Worm (Caenorhabditis elegans): ENCODE results near the gene B0478.3.
A peak's percentile ranks its signal among the peaks of the same experiment; 100 is the strongest.

Gene B0478.3

ce11 chrIV:6964508-6964907, at the start of gene B0478.3:
B0478.3 (minus strand) TSS chrIV:6964608.
- TF ChIP-seq R02D3.7 (tag; optimal IDR thresholded peaks at IDR 0.05) (no peak), egl-27 (tag; optimal IDR thresholded peaks at IDR 0.05) (no peak), nhr-23 (tag; optimal IDR thresholded peaks at IDR 0.05) (no peak), ceh-28 (tag; optimal IDR thresholded peaks at IDR 0.05) (no peak), nhr-25 (tag; optimal IDR thresholded peaks at IDR 0.05) (no peak), zag-1 (tag; optimal IDR thresholded peaks at IDR 0.05) (no peak), nhr-43 (tag; optimal IDR thresholded peaks at IDR 0.05; ENCODE audit: poor library complexity, severe bottlenecking) (no peak), pha-4 (tag; optimal IDR thresholded peaks at IDR 0.05) (no peak), nhr-28 (tag; optimal IDR thresholded peaks at IDR 0.05) (no peak), fkh-2 (tag; optimal IDR thresholded peaks at IDR 0.05) (no peak), nhr-76 (tag; optimal IDR thresholded peaks at IDR 0.05) (no peak), ztf-4 (tag; optimal IDR thresholded peaks at IDR 0.05) (no peak), ama-1 (optimal IDR thresholded peaks at IDR 0.05) (no peak)

ce11 chrIV:7012731-7013445, 48.5 kb upstream of the B0478.3 start:
- TF ChIP-seq lin-15B (tag; optimal IDR thresholded peaks at IDR 0.05) (peak; percentile 24), nfya-1 (tag; optimal IDR thresholded peaks at IDR 0.05; ENCODE audit: insufficient read depth) (peak; percentile 18), snpc-4 (tag; optimal IDR thresholded peaks at IDR 0.05) (no peak), aly-2 (tag; optimal IDR thresholded peaks at IDR 0.05) (no peak), daf-12 (tag; optimal IDR thresholded peaks at IDR 0.05) (no peak), elt-2 (tag; optimal IDR thresholded peaks at IDR 0.05) (peak; percentile 18), pha-4 (tag; optimal IDR thresholded peaks at IDR 0.05) (peak; percentile 50)

ce11 chrIV:7012214-7012613, 47.8 kb upstream of the B0478.3 start:
- no peak for TF ChIP-seq fos-1 (tag; optimal IDR thresholded peaks at IDR 0.05)
- no peak for TF ChIP-seq nhr-237 (tag; optimal IDR thresholded peaks at IDR 0.05)
- no peak for TF ChIP-seq nhr-23 (tag; optimal IDR thresholded peaks at IDR 0.05)
- TF ChIP-seq ama-1 (optimal IDR thresholded peaks at IDR 0.05): no peak

ce11 chrIV:7011728-7012127, 47.3 kb upstream of the B0478.3 start, which contains the start of gene trxr-1:
trxr-1 (plus strand) TSS chrIV:7011954.
- TF ChIP-seq pqm-1 (tag; optimal IDR thresholded peaks at IDR 0.05) (no peak), fkh-10 (GFP tag; optimal IDR thresholded peaks at IDR 0.05) (no peak), hmg-11 (tag; optimal IDR thresholded peaks at IDR 0.05) (peak; percentile 15), ceh-28 (tag; optimal IDR thresholded peaks at IDR 0.05) (no peak), nhr-76 (tag; optimal IDR thresholded peaks at IDR 0.05) (no peak)

ce11 chrIV:7010835-7011234, 46.4 kb upstream of the B0478.3 start, which contains the start of gene C25A8.1:
C25A8.1 (plus strand) TSS chrIV:7011135.
- no peak for TF ChIP-seq snpc-4 (tag; optimal IDR thresholded peaks at IDR 0.05)
- no peak for TF ChIP-seq ztf-11 (tag; optimal IDR thresholded peaks at IDR 0.05)
- no peak for TF ChIP-seq nhr-76 (tag; optimal IDR thresholded peaks at IDR 0.05)
- TF ChIP-seq nhr-25 (tag; optimal IDR thresholded peaks at IDR 0.05): no peak
- TF ChIP-seq eor-1 (tag; optimal IDR thresholded peaks at IDR 0.05): no peak
- no peak for TF ChIP-seq nhr-43 (tag; optimal IDR thresholded peaks at IDR 0.05; ENCODE audit: poor library complexity, severe bottlenecking)
- TF ChIP-seq unc-62 (GFP tag; optimal IDR thresholded peaks at IDR 0.05): no peak
- TF ChIP-seq sea-2 (GFP tag; optimal IDR thresholded peaks at IDR 0.05): no peak
- TF ChIP-seq unc-39 (tag; optimal IDR thresholded peaks at IDR 0.05): no peak
- no peak for TF ChIP-seq fos-1 (tag; optimal IDR thresholded peaks at IDR 0.05)
- no peak for TF ChIP-seq elt-1 (tag; optimal IDR thresholded peaks at IDR 0.05)
- TF ChIP-seq hmg-11 (tag; optimal IDR thresholded peaks at IDR 0.05): no peak
- no peak for TF ChIP-seq nhr-67 (tag; optimal IDR thresholded peaks at IDR 0.05)
- no peak for TF ChIP-seq elt-2 (tag; optimal IDR thresholded peaks at IDR 0.05)
- TF ChIP-seq elt-3 (tag; optimal IDR thresholded peaks at IDR 0.05): no peak

ce11 chrIV:7010195-7010594, 45.8 kb upstream of the B0478.3 start:
- TF ChIP-seq fos-1 (tag; optimal IDR thresholded peaks at IDR 0.05): no peak
- TF ChIP-seq unc-39 (tag; optimal IDR thresholded peaks at IDR 0.05): no peak
- no peak for TF ChIP-seq lsy-12 (tag; optimal IDR thresholded peaks at IDR 0.05)
- no peak for TF ChIP-seq elt-3 (tag; optimal IDR thresholded peaks at IDR 0.05)
- no peak for TF ChIP-seq daf-12 (tag; optimal IDR thresholded peaks at IDR 0.05)
- TF ChIP-seq unc-62 (GFP tag; optimal IDR thresholded peaks at IDR 0.05): no peak
- no peak for TF ChIP-seq eor-1 (tag; optimal IDR thresholded peaks at IDR 0.05)
- no peak for TF ChIP-seq fkh-10 (GFP tag; optimal IDR thresholded peaks at IDR 0.05)
- no peak for TF ChIP-seq hmg-11 (tag; optimal IDR thresholded peaks at IDR 0.05)
- no peak for TF ChIP-seq mml-1 (tag; optimal IDR thresholded peaks at IDR 0.05)
- TF ChIP-seq aly-2 (tag; optimal IDR thresholded peaks at IDR 0.05): no peak
- TF ChIP-seq fkh-2 (tag; optimal IDR thresholded peaks at IDR 0.05): no peak
- TF ChIP-seq ceh-9 (tag; optimal IDR thresholded peaks at IDR 0.05): no peak
- no peak for TF ChIP-seq ztf-4 (tag; optimal IDR thresholded peaks at IDR 0.05)
- no peak for TF ChIP-seq elt-2 (tag; optimal IDR thresholded peaks at IDR 0.05)
- TF ChIP-seq nhr-11 (tag; optimal IDR thresholded peaks at IDR 0.05): no peak

All from whole organism, L3 larva.